Fruit fly (Drosophila melanogaster): ENCODE measurements around the gene CG42876.

CG42876 gene

DNA sequence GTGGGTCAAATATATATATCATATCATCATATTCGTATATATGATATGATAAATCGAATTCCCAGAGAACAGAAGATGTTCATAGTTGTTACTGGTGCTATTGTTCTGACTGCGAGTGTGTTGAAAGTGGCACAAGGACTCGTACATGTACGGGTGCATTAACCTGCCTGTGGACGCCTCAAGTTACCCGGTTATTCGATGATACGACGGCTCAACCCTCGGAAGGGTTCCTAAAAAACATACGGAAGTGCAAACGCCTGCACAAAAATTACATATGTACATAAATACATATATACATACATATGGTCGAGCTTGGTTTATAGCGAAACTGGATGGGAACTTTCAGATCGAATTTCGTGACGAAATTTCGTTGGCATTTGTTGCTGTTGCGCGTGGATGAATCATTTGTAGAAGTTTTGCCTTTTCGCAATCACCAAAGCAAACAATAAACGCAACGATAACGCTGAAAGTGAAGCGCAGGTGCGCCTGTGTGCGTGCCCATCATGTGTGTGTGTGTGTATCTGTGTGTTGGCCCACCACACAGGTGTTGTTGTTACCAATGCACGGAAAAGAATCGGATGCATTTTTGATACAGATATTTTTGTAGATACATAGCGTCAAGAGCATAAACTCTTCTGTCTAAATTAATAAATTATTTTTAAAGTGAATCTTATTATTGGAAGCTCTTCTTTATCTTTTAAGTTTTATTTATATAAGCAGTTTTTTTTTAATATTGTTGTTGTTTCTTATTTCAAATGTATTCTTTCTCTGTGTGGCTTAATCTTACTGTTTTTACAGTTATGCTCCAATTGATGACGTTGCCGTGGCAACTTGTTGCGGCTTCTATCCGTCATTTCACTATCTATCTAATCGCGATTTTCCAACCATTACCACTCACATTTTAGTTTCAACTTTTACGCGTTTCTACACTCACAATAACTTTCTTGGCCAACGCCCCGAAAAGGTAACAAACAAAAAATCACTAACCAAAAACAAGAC is 50.2 kb downstream of the CG42876 start:
- TF ChIP-seq CTCF (optimal IDR thresholded peaks at IDR 0.05) (no peak), CG8478 (optimal IDR thresholded peaks at IDR 0.05) (no peak)

DNA sequence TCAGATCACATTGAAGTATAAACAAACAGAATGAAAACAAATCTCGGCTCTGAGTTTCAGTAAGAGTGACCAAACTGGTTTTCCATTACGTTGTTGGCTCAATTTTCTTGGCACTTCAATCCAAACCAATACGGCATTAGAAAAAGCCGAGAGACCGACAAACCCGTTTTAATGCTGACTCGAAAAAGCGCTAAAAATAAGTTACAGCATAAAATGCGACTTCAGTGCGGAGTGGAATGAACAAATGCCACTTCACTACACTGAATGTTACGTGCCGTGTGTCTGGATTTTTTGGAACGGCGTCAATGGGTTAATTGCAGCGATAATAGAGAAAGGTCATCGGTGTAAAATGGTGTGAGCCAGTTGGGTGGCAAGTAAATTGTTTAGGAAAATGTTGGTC is 51.3 kb downstream of the CG42876 start:
- no peak for TF ChIP-seq CG8478 (optimal IDR thresholded peaks at IDR 0.05)
- no peak for TF ChIP-seq CTCF (optimal IDR thresholded peaks at IDR 0.05)
